Worm (Caenorhabditis elegans) whole organism, young adult: ENCODE data around the gene F01F1.14.

Experiments
- B0019.2 ChIP-seq: fragments of 200-800 bp; sonication (Bioruptor generic); conservative IDR thresholded peaks from 2 replicates; pipeline ENCODE4 v1.3.6; 2022; ENCODE audit warnings: missing genetic modification reagents, missing genetic modification characterization, missing compliant biosample characterization
- B0035.1 ChIP-seq: sonication (generic microtip); optimal IDR thresholded peaks from 2 replicates; lab custom pipeline; 2016; ENCODE audit warnings: missing genetic modification characterization, mild to moderate bottlenecking, missing compliant biosample characterization, missing genotype, missing genetic modification reagents
- B0336.3 ChIP-seq: fragments of 200-800 bp; sonication (Bioruptor generic); IDR thresholded peaks from 2 replicates; pipeline ENCODE4 v1.3.6; 2022; ENCODE audit warnings: missing genetic modification characterization, missing compliant biosample characterization
- C06A6.2 ChIP-seq: fragments of 200-800 bp; sonication (Bioruptor generic); conservative IDR thresholded peaks from 2 replicates; pipeline ENCODE4 v1.3.6; 2022; ENCODE audit warnings: missing genetic modification characterization, missing compliant biosample characterization
- C17E4.6 ChIP-seq: fragments of 200-800 bp; sonication (Bioruptor generic); IDR thresholded peaks from 2 replicates; pipeline ENCODE4 v1.3.6; 2022; ENCODE audit warnings: missing genetic modification reagents, missing genetic modification characterization, missing compliant biosample characterization
- F22D6.2 ChIP-seq: sonication (generic microtip); optimal IDR thresholded peaks from 2 replicates; lab custom pipeline; 2016; ENCODE audit warnings: mild to moderate bottlenecking, missing genetic modification characterization, missing compliant biosample characterization
- F23B12.7 ChIP-seq: sonication (generic microtip); optimal IDR thresholded peaks from 2 replicates; lab custom pipeline; 2017; ENCODE audit warnings: missing genetic modification characterization, mild to moderate bottlenecking, missing compliant biosample characterization, antibody characterized with exemption, moderate library complexity; ENCODE audit not compliant: insufficient read depth
- F52B5.7 ChIP-seq: sonication (generic microtip); optimal IDR thresholded peaks from 2 replicates; lab custom pipeline; 2016; ENCODE audit warnings: mild to moderate bottlenecking, missing genetic modification characterization, missing compliant biosample characterization
- Y56A3A.18 ChIP-seq: fragments of 200-800 bp; sonication (Bioruptor generic); IDR thresholded peaks from 2 replicates; pipeline ENCODE4 v1.3.6; 2022; ENCODE audit warnings: missing genetic modification reagents, missing genetic modification characterization, missing compliant biosample characterization
- Y79H2A.3 ChIP-seq: fragments of 200-800 bp; sonication (Bioruptor generic); conservative IDR thresholded peaks from 2 replicates; pipeline ENCODE4 v1.3.6; 2022; ENCODE audit warnings: missing genetic modification reagents, missing genetic modification characterization, missing compliant biosample characterization
- ZK185.1 ChIP-seq: sonication (generic microtip); optimal IDR thresholded peaks from 2 replicates; lab custom pipeline; 2016; ENCODE audit warnings: mild to moderate bottlenecking, missing genetic modification characterization, missing compliant biosample characterization; ENCODE audit not compliant: poor library complexity, severe bottlenecking
- aptf-3 ChIP-seq: fragments of 200-800 bp; sonication (Bioruptor generic); IDR thresholded peaks from 2 replicates; pipeline ENCODE4 v1.3.6; 2022; ENCODE audit warnings: missing genetic modification characterization, missing compliant biosample characterization
- athp-1 ChIP-seq: sonication (generic microtip); optimal IDR thresholded peaks from 2 replicates; lab custom pipeline; 2017; ENCODE audit warnings: mild to moderate bottlenecking, missing genetic modification characterization, missing compliant biosample characterization
- ccch-3 ChIP-seq: fragments of 200-800 bp; sonication (Bioruptor generic); optimal IDR thresholded peaks from 2 replicates; lab custom pipeline; 2018; ENCODE audit warnings: mild to moderate bottlenecking, missing genetic modification characterization, missing compliant biosample characterization
- ceh-27 ChIP-seq: fragments of 200-800 bp; sonication (Bioruptor generic); optimal IDR thresholded peaks from 2 replicates; lab custom pipeline; 2018; ENCODE audit warnings: mild to moderate bottlenecking, missing genetic modification characterization, moderate library complexity, missing compliant biosample characterization
- ceh-58 ChIP-seq: fragments of 200-800 bp; sonication (Bioruptor generic); IDR thresholded peaks from 2 replicates; pipeline ENCODE4 v1.3.6; 2022; ENCODE audit warnings: missing genetic modification characterization, missing compliant biosample characterization
- ceh-79 ChIP-seq: sonication (generic microtip); optimal IDR thresholded peaks from 2 replicates; lab custom pipeline; 2017; ENCODE audit warnings: mild to moderate bottlenecking, missing genetic modification characterization, missing compliant biosample characterization
- chd-7 ChIP-seq: sonication (generic microtip); optimal IDR thresholded peaks from 2 replicates; lab custom pipeline; 2016; ENCODE audit warnings: mild to moderate bottlenecking, missing genetic modification characterization, moderate library complexity, missing compliant biosample characterization
- dox-1 ChIP-seq: fragments of 200-800 bp; sonication (Bioruptor generic); IDR thresholded peaks from 2 replicates; pipeline ENCODE4 v1.3.6; 2022; ENCODE audit warnings: missing genetic modification reagents, missing genetic modification characterization, missing compliant biosample characterization
- dpl-1 ChIP-seq: fragments of 150-350 bp; optimal IDR thresholded peaks from 2 replicates; lab custom pipeline; 2014; ENCODE audit warnings: missing biosample characterization, missing genetic modification reagents, missing genetic modification characterization
- efl-1 ChIP-seq: fragments of 150-350 bp; optimal IDR thresholded peaks from 2 replicates; lab custom pipeline; 2014; ENCODE audit warnings: missing biosample characterization, missing genetic modification reagents, missing genetic modification characterization
- ekl-4 ChIP-seq: fragments of 200-800 bp; sonication (Bioruptor generic); IDR thresholded peaks from 2 replicates; pipeline ENCODE4 v1.3.6; 2022; ENCODE audit warnings: missing genetic modification reagents, missing genetic modification characterization, missing compliant biosample characterization
- gei-17 ChIP-seq: fragments of 200-800 bp; sonication (Bioruptor generic); optimal IDR thresholded peaks from 2 replicates; lab custom pipeline; 2018; ENCODE audit warnings: mild to moderate bottlenecking, missing genetic modification characterization, missing compliant biosample characterization
- him-1 ChIP-seq: sonication (generic microtip); optimal IDR thresholded peaks from 2 replicates; lab custom pipeline; 2016; ENCODE audit warnings: missing genotype, missing genetic modification reagents, missing genetic modification characterization, missing compliant biosample characterization
- hlh-26 ChIP-seq: fragments of 200-800 bp; sonication (Bioruptor generic); conservative IDR thresholded peaks from 2 replicates; pipeline ENCODE4 v1.3.6; 2022; ENCODE audit warnings: missing genetic modification reagents, missing genetic modification characterization, missing compliant biosample characterization
- hmg-20 ChIP-seq: fragments of 200-800 bp; sonication (Bioruptor generic); IDR thresholded peaks from 2 replicates; pipeline ENCODE4 v1.3.6; 2022; ENCODE audit warnings: missing genetic modification reagents, missing genetic modification characterization, missing compliant biosample characterization
- let-607 ChIP-seq, 2 experiments: fragments of 200-800 bp in 1 of 2; sonication (Bioruptor generic) in 1 of 2; sonication (generic microtip) in 1 of 2; optimal IDR thresholded peaks; 2 replicates each; lab custom pipeline; 2016 to 2018; ENCODE audit warnings: mild to moderate bottlenecking in 2 of 2, missing compliant biosample characterization in 2 of 2, missing genetic modification characterization in 2 of 2, moderate library complexity in 2 of 2, missing genotype in 1 of 2
- lin-26 ChIP-seq: fragments of 200-800 bp; sonication (Bioruptor generic); IDR thresholded peaks from 2 replicates; pipeline ENCODE4 v1.3.6; 2022; ENCODE audit warnings: missing genetic modification reagents, missing genetic modification characterization, missing compliant biosample characterization
- lin-40 ChIP-seq: sonication (generic microtip); optimal IDR thresholded peaks from 2 replicates; lab custom pipeline; 2016; ENCODE audit warnings: missing genetic modification characterization, mild to moderate bottlenecking, missing compliant biosample characterization, missing genotype, missing genetic modification reagents
- madf-10 ChIP-seq: sonication (generic microtip); optimal IDR thresholded peaks from 2 replicates; lab custom pipeline; 2016; ENCODE audit warnings: mild to moderate bottlenecking, missing genetic modification characterization, missing compliant biosample characterization
- mcd-1 ChIP-seq: fragments of 200-800 bp; sonication (Bioruptor generic); IDR thresholded peaks from 2 replicates; pipeline ENCODE4 v1.3.6; 2022; ENCODE audit warnings: missing genetic modification reagents, missing genetic modification characterization, missing compliant biosample characterization
- mel-28 ChIP-seq: sonication (generic microtip); optimal IDR thresholded peaks from 2 replicates; lab custom pipeline; 2016; ENCODE audit warnings: borderline replicate concordance, mild to moderate bottlenecking, missing genetic modification characterization, missing compliant biosample characterization
- mes-4 ChIP-seq: sonication (generic microtip); optimal IDR thresholded peaks from 2 replicates; lab custom pipeline; 2016; ENCODE audit warnings: missing genotype, missing genetic modification characterization, missing compliant biosample characterization
- nhr-120 ChIP-seq: fragments of 200-800 bp; sonication (Bioruptor generic); IDR thresholded peaks from 2 replicates; pipeline ENCODE4 v1.3.6; 2022; ENCODE audit warnings: missing genetic modification characterization, missing compliant biosample characterization
- nhr-179 ChIP-seq: sonication (generic microtip); optimal IDR thresholded peaks from 2 replicates; lab custom pipeline; 2016; ENCODE audit warnings: mild to moderate bottlenecking, missing genetic modification characterization, missing compliant biosample characterization
- nhr-27 ChIP-seq: fragments of 200-800 bp; sonication (Bioruptor generic); optimal IDR thresholded peaks from 2 replicates; lab custom pipeline; 2018; ENCODE audit warnings: mild to moderate bottlenecking, missing genetic modification characterization, moderate library complexity, missing compliant biosample characterization
- nhr-90 ChIP-seq: sonication (generic microtip); optimal IDR thresholded peaks from 2 replicates; lab custom pipeline; 2016; ENCODE audit warnings: missing genotype, mild to moderate bottlenecking, missing genetic modification characterization, missing compliant biosample characterization
- rcor-1 ChIP-seq: fragments of 200-800 bp; sonication (Bioruptor generic); IDR thresholded peaks from 2 replicates; pipeline ENCODE4 v1.3.6; 2022; ENCODE audit warnings: missing genetic modification reagents, missing genetic modification characterization, missing compliant biosample characterization
- rec-8 ChIP-seq, 2 experiments: sonication (generic microtip); optimal IDR thresholded peaks; 2 replicates each; lab custom pipeline; 2016; ENCODE audit warnings: mild to moderate bottlenecking in 2 of 2, missing genetic modification characterization in 2 of 2, missing genetic modification reagents in 2 of 2, missing genotype in 2 of 2, missing biosample characterization in 1 of 2, missing compliant biosample characterization in 1 of 2, moderate library complexity in 1 of 2
- snpc-1.1 ChIP-seq: sonication (generic microtip); optimal IDR thresholded peaks from 2 replicates; lab custom pipeline; 2017; ENCODE audit warnings: missing genetic modification characterization, mild to moderate bottlenecking, missing compliant biosample characterization, antibody characterized with exemption, moderate library complexity, missing genotype, missing genetic modification reagents; ENCODE audit not compliant: insufficient read depth
- snpc-3.4 ChIP-seq: sonication (generic microtip); optimal IDR thresholded peaks from 2 replicates; lab custom pipeline; 2017; ENCODE audit warnings: missing genetic modification characterization, mild to moderate bottlenecking, missing compliant biosample characterization, antibody characterized with exemption, moderate library complexity, missing genotype, missing genetic modification reagents
- snpc-4 ChIP-seq, 5 experiments: fragments of 150-350 bp in 1 of 5; sonication (generic microtip) in 4 of 5; optimal IDR thresholded peaks; 2 replicates each; lab custom pipeline; 2014 to 2018; ENCODE audit warnings: missing genetic modification characterization in 5 of 5, missing biosample characterization in 3 of 5, antibody characterized with exemption in 2 of 5, mild to moderate bottlenecking in 2 of 5, missing compliant biosample characterization in 2 of 5, missing genotype in 2 of 5, moderate library complexity in 2 of 5, missing genetic modification reagents in 1 of 5
- tbx-9 ChIP-seq: sonication (generic microtip); optimal IDR thresholded peaks from 2 replicates; lab custom pipeline; 2016; ENCODE audit warnings: borderline replicate concordance, missing genetic modification characterization, inconsistent platforms, missing compliant biosample characterization
- unc-130 ChIP-seq: sonication (generic microtip); optimal IDR thresholded peaks from 2 replicates; lab custom pipeline; 2016; ENCODE audit warnings: missing genetic modification reagents, missing genetic modification characterization, missing compliant biosample characterization
- zim-3 ChIP-seq: sonication (generic microtip); optimal IDR thresholded peaks from 2 replicates; lab custom pipeline; 2017; ENCODE audit warnings: mild to moderate bottlenecking, missing genetic modification characterization, moderate library complexity, missing compliant biosample characterization
- ztf-18 ChIP-seq: sonication (generic microtip); optimal IDR thresholded peaks from 2 replicates; lab custom pipeline; 2016; ENCODE audit warnings: missing genotype, mild to moderate bottlenecking, missing genetic modification characterization, missing compliant biosample characterization
- ztf-22 ChIP-seq: fragments of 200-800 bp; sonication (Bioruptor generic); optimal IDR thresholded peaks from 2 replicates; lab custom pipeline; 2018; ENCODE audit warnings: mild to moderate bottlenecking, missing genetic modification characterization, moderate library complexity, missing compliant biosample characterization

F01F1.14 gene

DNA sequence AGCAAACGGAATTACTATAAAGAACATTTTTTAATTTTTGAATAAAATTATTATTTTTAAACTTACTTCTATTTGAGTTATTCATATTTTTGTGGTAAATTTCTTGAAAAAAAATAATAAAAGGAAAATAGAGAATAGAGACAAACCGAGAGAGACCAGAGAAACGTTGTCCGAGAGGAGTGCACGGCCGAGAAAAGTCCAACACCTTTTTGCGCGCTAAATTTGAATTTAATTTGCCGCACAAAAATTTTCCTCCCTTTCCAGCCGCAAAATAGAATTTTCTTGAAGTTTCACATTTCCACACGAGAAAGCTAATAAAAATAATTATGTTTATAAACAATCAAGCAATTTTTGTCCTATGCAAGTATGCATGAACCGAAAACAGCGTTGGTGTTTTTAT is 11.0 kb downstream of the F01F1.14 start, which contains the start of the genes F01F1.11 and F01F1.3 (continued):
- TF ChIP-seq zim-3 (tag; lab: Kevin White, UChicago) (no peak), Y56A3A.18 (no peak), chd-7 (tag; lab: Kevin White, UChicago) (no peak), ztf-22 (GFP tag; lab: Kevin White, UChicago) (no peak), ztf-18 (tag; lab: Kevin White, UChicago) (peak; percentile 10), B0336.3 (GFP tag; lab: Robert Waterston, UW) (0 out of 2 replicates have a peak, but pooled peaks have one; percentile 15), ceh-58 (GFP tag; lab: Robert Waterston, UW) (no peak), F52B5.7 (tag; lab: Kevin White, UChicago) (no peak), B0019.2 (GFP tag; lab: Robert Waterston, UW) (0 out of 2 replicates have a peak, but pooled peaks have one; percentile 15), aptf-3 (GFP tag; lab: Robert Waterston, UW) (no peak), C06A6.2 (GFP tag; lab: Robert Waterston, UW) (no peak), unc-130 (GFP tag; lab: Kevin White, UChicago) (peak; percentile 91), lin-40 (tag; lab: Kevin White, UChicago) (peak; percentile 59), nhr-27 (no peak), ekl-4 (GFP tag; lab: Robert Waterston, UW) (peak; percentile 45; the same call in 1 of the 2 replicates), ceh-79 (no peak), snpc-4 (GFP tag; optimal IDR thresholded peaks at IDR 0.05; lab: Kevin White, UChicago) (no peak), snpc-4 (tag; optimal IDR thresholded peaks at IDR 0.05; lab: Kevin White, UChicago) (peak in 2 of 4 experiments; percentile 13 to 17), nhr-90 (tag; lab: Kevin White, UChicago) (no peak), rcor-1 (no peak; the same call in 1 of the 2 replicates), hmg-20 (GFP tag; lab: Robert Waterston, UW) (no peak), mcd-1 (GFP tag; lab: Robert Waterston, UW) (peak; percentile 77), B0035.1 (tag; lab: Kevin White, UChicago) (no peak), F22D6.2 (peak; percentile 39), dpl-1 (peak; percentile 81), him-1 (tag; lab: Kevin White, UChicago) (peak; percentile 31), hlh-26 (GFP tag; lab: Robert Waterston, UW) (no peak), efl-1 (peak; percentile 80), ccch-3 (GFP tag; lab: Kevin White, UChicago) (peak; percentile 54), athp-1 (tag; lab: Kevin White, UChicago) (peak; percentile 6), let-607 (tag; optimal IDR thresholded peaks at IDR 0.05; lab: Kevin White, UChicago) (peak in 1 of 2 experiments; percentile 57), mel-28 (tag; lab: Kevin White, UChicago) (no peak), dox-1 (GFP tag; lab: Robert Waterston, UW) (peak; percentile 64; the same call in 1 of the 2 replicates), C17E4.6 (GFP tag; lab: Robert Waterston, UW) (0 out of 2 replicates have a peak, but pooled peaks have one; percentile 28), ZK185.1 (tag; lab: Kevin White, UChicago) (peak; percentile 78), snpc-3.4 (no peak), snpc-1.1 (tag; lab: Kevin White, UChicago) (no peak), nhr-120 (GFP tag; lab: Robert Waterston, UW) (no peak), Y79H2A.3 (no peak), tbx-9 (tag; lab: Kevin White, UChicago) (no peak), nhr-179 (tag; lab: Kevin White, UChicago) (no peak), ceh-27 (GFP tag; lab: Kevin White, UChicago) (peak; percentile 72), F23B12.7 (tag; lab: Kevin White, UChicago) (no peak), gei-17 (GFP tag; lab: Kevin White, UChicago) (no peak), rec-8 (tag; optimal IDR thresholded peaks at IDR 0.05; lab: Kevin White, UChicago) (peak; percentile 23 to 31), madf-10 (tag; lab: Kevin White, UChicago) (peak; percentile 40), lin-26 (no peak), mes-4 (tag; lab: Kevin White, UChicago) (no peak)
